Fruit fly (Drosophila melanogaster) whole organism, embryonic: Measurements from ENCODE around the gene Jon65Aiii.
A peak's percentile ranks its signal among the peaks of the same experiment; 100 is the strongest.

Experiments
- B-H2 ChIP-seq: fragments of 200-800 bp; sonication (Bioruptor generic); optimal IDR thresholded peaks from 2 replicates; lab custom pipeline; 2018; ENCODE audit warnings: missing biosample characterization, mild to moderate bottlenecking, missing genetic modification characterization
- CG10209 ChIP-seq: fragments of 200-800 bp; sonication (Bioruptor generic); optimal IDR thresholded peaks from 3 replicates; lab custom pipeline; 2017; ENCODE audit warnings: missing biosample characterization, mild to moderate bottlenecking, missing genetic modification characterization, missing genetic modification reagents
- CG11085 ChIP-seq: fragments of 200-800 bp; sonication (Bioruptor generic); IDR thresholded peaks from 2 replicates; pipeline ENCODE4 v1.3.6; 2022; ENCODE audit warnings: missing biosample characterization, missing genetic modification characterization
- CG11560 ChIP-seq: fragments of 200-800 bp; sonication (Bioruptor generic); IDR thresholded peaks from 3 replicates; pipeline ENCODE4 v1.3.6; 2022; ENCODE audit warnings: missing biosample characterization, missing genetic modification characterization
- CG13424 ChIP-seq: fragments of 200-800 bp; sonication (Bioruptor generic); optimal IDR thresholded peaks from 2 replicates; lab custom pipeline; 2019; ENCODE audit warnings: missing biosample characterization, mild to moderate bottlenecking, missing genetic modification characterization, moderate library complexity
- CG14965 ChIP-seq: fragments of 200-800 bp; sonication (Bioruptor generic); optimal IDR thresholded peaks from 2 replicates; lab custom pipeline; 2016; ENCODE audit warnings: missing biosample characterization, missing genetic modification characterization, borderline replicate concordance
- CG1529 ChIP-seq: fragments of 200-800 bp; sonication (Bioruptor generic); optimal IDR thresholded peaks from 3 replicates; lab custom pipeline; 2018; ENCODE audit warnings: missing biosample characterization, missing genetic modification characterization
- CG15696 ChIP-seq: fragments of 200-800 bp; sonication (Bioruptor generic); optimal IDR thresholded peaks from 2 replicates; lab custom pipeline; 2019; ENCODE audit warnings: missing biosample characterization, mild to moderate bottlenecking, missing genetic modification characterization, moderate library complexity
- CG17568 ChIP-seq: fragments of 200-800 bp; sonication (Bioruptor generic); optimal IDR thresholded peaks from 2 replicates; lab custom pipeline; 2018; ENCODE audit warnings: missing biosample characterization, mild to moderate bottlenecking, missing genetic modification characterization, moderate library complexity
- CG18599 ChIP-seq: fragments of 200-800 bp; sonication (Bioruptor generic); optimal IDR thresholded peaks from 3 replicates; lab custom pipeline; 2017; ENCODE audit warnings: missing biosample characterization, missing genetic modification characterization, mild to moderate bottlenecking, moderate library complexity, missing genetic modification reagents
- CG2678 ChIP-seq: fragments of 200-800 bp; sonication (Bioruptor generic); optimal IDR thresholded peaks from 3 replicates; lab custom pipeline; 2019; ENCODE audit warnings: missing biosample characterization, mild to moderate bottlenecking, missing genetic modification characterization, moderate library complexity
- CG3065 ChIP-seq: fragments of 200-800 bp; sonication (Bioruptor generic); optimal IDR thresholded peaks from 2 replicates; lab custom pipeline; 2016; ENCODE audit warnings: missing biosample characterization, missing genetic modification characterization
- CG31441 ChIP-seq: fragments of 200-800 bp; sonication (Bioruptor generic); IDR thresholded peaks from 2 replicates; pipeline ENCODE4 v1.3.6; 2022; ENCODE audit warnings: missing biosample characterization, missing genetic modification characterization
- CG33557 ChIP-seq: fragments of 200-800 bp; sonication (Bioruptor generic); optimal IDR thresholded peaks from 2 replicates; lab custom pipeline; 2019; ENCODE audit warnings: missing biosample characterization, mild to moderate bottlenecking, missing genetic modification characterization, moderate library complexity
- CG3407 ChIP-seq: fragments of 200-800 bp; sonication (Bioruptor generic); optimal IDR thresholded peaks from 2 replicates; lab custom pipeline; 2018; ENCODE audit warnings: missing biosample characterization, mild to moderate bottlenecking, missing genetic modification characterization
- CG3838 ChIP-seq: fragments of 200-800 bp; sonication (Bioruptor generic); optimal IDR thresholded peaks from 3 replicates; lab custom pipeline; 2016; ENCODE audit warnings: missing biosample characterization, missing genetic modification characterization
- CG7839 ChIP-seq: fragments of 200-800 bp; sonication (Bioruptor generic); optimal IDR thresholded peaks from 3 replicates; lab custom pipeline; 2018; ENCODE audit warnings: missing biosample characterization, mild to moderate bottlenecking, missing genetic modification characterization, moderate library complexity
- CG9609 ChIP-seq: fragments of 200-800 bp; sonication (Bioruptor generic); optimal IDR thresholded peaks from 3 replicates; lab custom pipeline; 2016; ENCODE audit warnings: missing biosample characterization, missing genetic modification characterization
- CG9797 ChIP-seq: fragments of 200-800 bp; sonication (Bioruptor generic); optimal IDR thresholded peaks from 3 replicates; lab custom pipeline; 2018; ENCODE audit warnings: missing biosample characterization, mild to moderate bottlenecking, missing genetic modification characterization
- CG9817 ChIP-seq: fragments of 200-800 bp; sonication (Bioruptor generic); optimal IDR thresholded peaks from 2 replicates; lab custom pipeline; 2018; ENCODE audit warnings: missing biosample characterization, mild to moderate bottlenecking, missing genetic modification characterization, moderate library complexity
- CHES-1-like ChIP-seq: fragments of 200-800 bp; sonication (Bioruptor generic); optimal IDR thresholded peaks from 2 replicates; lab custom pipeline; 2016; ENCODE audit warnings: missing biosample characterization, missing genetic modification characterization
- Fer2 ChIP-seq: fragments of 200-800 bp; sonication (Bioruptor generic); optimal IDR thresholded peaks from 2 replicates; lab custom pipeline; 2018; ENCODE audit warnings: missing biosample characterization, mild to moderate bottlenecking, missing genetic modification characterization, moderate library complexity
- Gsc ChIP-seq: fragments of 200-800 bp; sonication (Bioruptor generic); IDR thresholded peaks from 2 replicates; pipeline ENCODE4 v1.3.6; 2022; ENCODE audit warnings: missing biosample characterization, missing genetic modification characterization
- Gug ChIP-seq: fragments of 200-800 bp; sonication (Bioruptor generic); IDR thresholded peaks from 4 replicates; pipeline ENCODE4 v1.3.6; 2022; ENCODE audit warnings: missing biosample characterization, missing genetic modification characterization
- H15 ChIP-seq: fragments of 200-800 bp; sonication (Bioruptor generic); IDR thresholded peaks from 3 replicates; pipeline ENCODE4 v1.3.6; 2022; ENCODE audit warnings: missing biosample characterization, missing genetic modification characterization
- Hr78 ChIP-seq, 2 experiments: fragments of 200-800 bp in 1 of 2; fragments of >200 bp in 1 of 2; sonication (Bioruptor generic) in 1 of 2; optimal IDR thresholded peaks; 2 replicates each; lab custom pipeline; 2017 to 2019; ENCODE audit warnings: missing biosample characterization in 2 of 2, missing genetic modification characterization in 2 of 2, mild to moderate bottlenecking in 1 of 2, moderate library complexity in 1 of 2
- Lhr ChIP-seq: fragments of 200-800 bp; sonication (Bioruptor generic); optimal IDR thresholded peaks from 3 replicates; lab custom pipeline; 2017; ENCODE audit warnings: mild to moderate bottlenecking, missing biosample characterization, missing genetic modification reagents, missing genetic modification characterization
- Mrtf ChIP-seq: fragments of 200-800 bp; sonication (Bioruptor generic); IDR thresholded peaks from 3 replicates; pipeline ENCODE4 v1.3.6; 2022; ENCODE audit warnings: missing biosample characterization, missing genetic modification characterization
- Nf-YB ChIP-seq: fragments of 200-800 bp; sonication (Bioruptor generic); optimal IDR thresholded peaks from 3 replicates; lab custom pipeline; 2019; ENCODE audit warnings: missing biosample characterization, mild to moderate bottlenecking, missing genetic modification characterization, moderate library complexity
- Nf-YC ChIP-seq: fragments of 200-800 bp; optimal IDR thresholded peaks from 3 replicates; lab custom pipeline; 2019; ENCODE audit warnings: missing biosample characterization, mild to moderate bottlenecking, missing genetic modification characterization, moderate library complexity
- Pdp1 ChIP-seq, 2 experiments: fragments of 200-800 bp; sonication (Bioruptor generic); optimal IDR thresholded peaks; 3 replicates each; lab custom pipeline; 2016; ENCODE audit warnings: missing biosample characterization in 2 of 2, missing genetic modification characterization in 2 of 2, mild to moderate bottlenecking in 1 of 2, moderate library complexity in 1 of 2
- Six4 ChIP-seq: fragments of 200-800 bp; sonication (Bioruptor generic); optimal IDR thresholded peaks from 2 replicates; lab custom pipeline; 2016; ENCODE audit warnings: missing biosample characterization, missing genetic modification characterization
- Spps ChIP-seq: fragments of 200-800 bp; sonication (Bioruptor generic); optimal IDR thresholded peaks from 2 replicates; lab custom pipeline; 2018; ENCODE audit warnings: missing biosample characterization, mild to moderate bottlenecking, missing genetic modification characterization
- Sry-β ChIP-seq: fragments of 200-800 bp; sonication (Bioruptor generic); optimal IDR thresholded peaks from 2 replicates; lab custom pipeline; 2018; ENCODE audit warnings: missing biosample characterization, mild to moderate bottlenecking, missing genetic modification characterization, moderate library complexity
- Stat92E ChIP-seq, 3 experiments: fragments of >200 bp in 2 of 3; fragments of 200-800 bp in 1 of 3; sonication (Bioruptor generic) in 1 of 3; optimal IDR thresholded peaks; 2 replicates each; lab custom pipeline; 2017 to 2019; ENCODE audit warnings: missing biosample characterization in 3 of 3, missing genetic modification characterization in 3 of 3, mild to moderate bottlenecking in 1 of 3, moderate library complexity in 1 of 3
- bbx ChIP-seq: fragments of 200-800 bp; sonication (Bioruptor generic); IDR thresholded peaks from 2 replicates; pipeline ENCODE4 v1.3.6; 2022; ENCODE audit warnings: missing biosample characterization, missing genetic modification characterization; ENCODE audit not compliant: partially characterized antibody
- bsh ChIP-seq, 2 experiments: fragments of 200-800 bp; sonication (Bioruptor generic); optimal IDR thresholded peaks; 2 replicates each; lab custom pipeline; 2017 to 2018; ENCODE audit warnings: mild to moderate bottlenecking in 2 of 2, missing biosample characterization in 2 of 2, missing genetic modification characterization in 2 of 2, moderate library complexity in 1 of 2
- cad ChIP-seq: fragments of >200 bp; optimal IDR thresholded peaks from 2 replicates; lab custom pipeline; 2017; ENCODE audit warnings: missing biosample characterization, missing genetic modification characterization
- chinmo ChIP-seq: fragments of 200-800 bp; sonication (Bioruptor generic); IDR thresholded peaks from 4 replicates; pipeline ENCODE4 v1.3.6; 2022; ENCODE audit warnings: missing biosample characterization, missing genetic modification characterization; ENCODE audit not compliant: partially characterized antibody
- grn ChIP-seq: fragments of 200-800 bp; sonication (Bioruptor generic); optimal IDR thresholded peaks from 3 replicates; lab custom pipeline; 2017; ENCODE audit warnings: missing biosample characterization, missing genetic modification characterization
- gsb-n ChIP-seq: fragments of 200-800 bp; sonication (Bioruptor generic); optimal IDR thresholded peaks from 3 replicates; lab custom pipeline; 2018; ENCODE audit warnings: missing biosample characterization, mild to moderate bottlenecking, missing genetic modification characterization
- ham ChIP-seq: fragments of 200-800 bp; sonication (Bioruptor generic); IDR thresholded peaks from 2 replicates; pipeline ENCODE4 v1.3.6; 2022; ENCODE audit warnings: missing biosample characterization, missing genetic modification characterization
- jing ChIP-seq: fragments of 200-800 bp; sonication (Bioruptor generic); optimal IDR thresholded peaks from 2 replicates; lab custom pipeline; 2018; ENCODE audit warnings: missing biosample characterization, mild to moderate bottlenecking, missing genetic modification characterization
- klu ChIP-seq: fragments of 200-800 bp; sonication (Bioruptor generic); IDR thresholded peaks from 2 replicates; pipeline ENCODE4 v1.3.6; 2022; ENCODE audit warnings: missing biosample characterization, missing genetic modification characterization
- luna ChIP-seq: fragments of 200-800 bp; sonication (Bioruptor generic); optimal IDR thresholded peaks from 2 replicates; lab custom pipeline; 2016; ENCODE audit warnings: missing biosample characterization, missing genetic modification characterization
- oc ChIP-seq: fragments of 200-800 bp; sonication (Bioruptor generic); optimal IDR thresholded peaks from 2 replicates; lab custom pipeline; 2018; ENCODE audit warnings: missing biosample characterization, mild to moderate bottlenecking, missing genetic modification characterization, moderate library complexity
- row ChIP-seq: fragments of 200-800 bp; sonication (Bioruptor generic); IDR thresholded peaks from 3 replicates; pipeline ENCODE4 v1.3.6; 2022; ENCODE audit warnings: missing biosample characterization, missing genetic modification characterization
- sug ChIP-seq: fragments of 200-800 bp; optimal IDR thresholded peaks from 2 replicates; lab custom pipeline; 2019; ENCODE audit warnings: missing biosample characterization, mild to moderate bottlenecking, missing genetic modification characterization, moderate library complexity
- trh ChIP-seq: fragments of 200-800 bp; sonication (Bioruptor generic); optimal IDR thresholded peaks from 2 replicates; lab custom pipeline; 2016; ENCODE audit warnings: missing biosample characterization, missing genetic modification characterization
- unpg ChIP-seq: fragments of 200-800 bp; sonication (Bioruptor generic); optimal IDR thresholded peaks from 3 replicates; lab custom pipeline; 2018; ENCODE audit warnings: missing biosample characterization, mild to moderate bottlenecking, missing genetic modification characterization, moderate library complexity

The Jon65Aiii gene

dm6 chr3L:6054803-6055202, 4.2 kb downstream of the Jon65Aiii start, which contains the start of gene tant (continued):
- TF ChIP-seq CG15696: no peak
- TF ChIP-seq Mrtf: no peak
- no peak for TF ChIP-seq cad (GFP tag; lab: Kevin White, UChicago)
- TF ChIP-seq CG9817 (tag; lab: Kevin White, UChicago): no peak
- TF ChIP-seq gsb-n (tag; lab: Kevin White, UChicago): no peak
- no peak for TF ChIP-seq trh (GFP tag; lab: Kevin White, UChicago)
- peak; percentile 43 for TF ChIP-seq CG9797 (GFP tag; lab: Kevin White, UChicago)
- TF ChIP-seq Stat92E (GFP tag; optimal IDR thresholded peaks at IDR 0.05; lab: Kevin White, UChicago): no peak
- TF ChIP-seq row: peak; percentile 26; the same call in 1 of the 3 replicates
- TF ChIP-seq CHES-1-like (GFP tag; lab: Kevin White, UChicago): peak; percentile 53
- no peak for TF ChIP-seq CG18599 (GFP tag; lab: Kevin White, UChicago)
- TF ChIP-seq CG3838 (GFP tag; lab: Kevin White, UChicago): no peak
- TF ChIP-seq chinmo (GFP tag; lab: Robert Waterston, UW): peak; percentile 24; the same call in 1 of the 4 replicates
- no peak for TF ChIP-seq luna (GFP tag; lab: Kevin White, UChicago)
- TF ChIP-seq CG9609: peak; percentile 23
- no peak for TF ChIP-seq Spps
- no peak for TF ChIP-seq Sry-β (GFP tag; lab: Kevin White, UChicago)
- TF ChIP-seq CG3065: no peak
- peak in 1 of 2 experiments; percentile 8 for TF ChIP-seq Pdp1 (GFP tag; optimal IDR thresholded peaks at IDR 0.05; lab: Kevin White, UChicago)
- no peak for TF ChIP-seq Hr78 (GFP tag; optimal IDR thresholded peaks at IDR 0.05; lab: Kevin White, UChicago)
- TF ChIP-seq Nf-YC (tag; lab: Kevin White, UChicago): peak; percentile 95
- TF ChIP-seq CG3407: no peak
- TF ChIP-seq H15 (GFP tag; lab: Robert Waterston, UW): no peak
- no peak for TF ChIP-seq CG14965 (GFP tag; lab: Kevin White, UChicago)
- no peak for TF ChIP-seq CG11085 (GFP tag; lab: Robert Waterston, UW)
- TF ChIP-seq Six4 (GFP tag; lab: Kevin White, UChicago): no peak
- no peak for TF ChIP-seq CG31441 (GFP tag; lab: Robert Waterston, UW)
- TF ChIP-seq bsh (GFP tag; optimal IDR thresholded peaks at IDR 0.05; lab: Kevin White, UChicago): no peak
- TF ChIP-seq jing (GFP tag; lab: Kevin White, UChicago): no peak
- TF ChIP-seq B-H2 (GFP tag; lab: Kevin White, UChicago): no peak
- peak; percentile 45 for TF ChIP-seq sug (tag; lab: Kevin White, UChicago)
- TF ChIP-seq CG33557 (GFP tag; lab: Kevin White, UChicago): no peak
- TF ChIP-seq oc (tag; lab: Kevin White, UChicago): no peak
- no peak for TF ChIP-seq grn (GFP tag; lab: Kevin White, UChicago)
- peak; percentile 85 for TF ChIP-seq bbx (GFP tag; lab: Robert Waterston, UW)
- peak; percentile 40; the same call in 2 of the 3 replicates for TF ChIP-seq CG11560 (tag; lab: Robert Waterston, UW)
- no peak for TF ChIP-seq klu (GFP tag; lab: Robert Waterston, UW)
- no peak for TF ChIP-seq ham
- no peak for TF ChIP-seq unpg
- no peak for TF ChIP-seq CG1529
- no peak for TF ChIP-seq Gsc
- no peak for TF ChIP-seq Gug
- peak; percentile 20 for TF ChIP-seq CG7839 (tag; lab: Kevin White, UChicago)
- TF ChIP-seq CG13424 (tag; lab: Kevin White, UChicago): no peak
- no peak for TF ChIP-seq CG2678
- no peak for TF ChIP-seq Fer2
- no peak for TF ChIP-seq CG10209 (GFP tag; lab: Kevin White, UChicago)
- no peak for TF ChIP-seq CG17568 (GFP tag; lab: Kevin White, UChicago)
- peak; percentile 87 for TF ChIP-seq Nf-YB (GFP tag; lab: Kevin White, UChicago)
- peak; percentile 74 for TF ChIP-seq Lhr (GFP tag; lab: Kevin White, UChicago)
